Worm (Caenorhabditis elegans) whole organism, L4 larva: Measurements from ENCODE around the gene glb-12.

Source experiments
- D1046.2 ChIP-seq: fragments of 200-800 bp; sonication (Bioruptor generic); IDR thresholded peaks from 2 replicates; pipeline ENCODE4 v1.3.6; 2022; ENCODE audit warnings: missing genetic modification characterization, missing compliant biosample characterization
- F10B5.3 ChIP-seq: sonication (generic microtip); optimal IDR thresholded peaks from 2 replicates; lab custom pipeline; 2016; ENCODE audit warnings: mild to moderate bottlenecking, missing genetic modification characterization, missing compliant biosample characterization
- F44E2.7 ChIP-seq: fragments of 200-800 bp; sonication (Bioruptor generic); IDR thresholded peaks from 2 replicates; pipeline ENCODE4 v2.1.2; 2022; ENCODE audit warnings: missing genetic modification characterization, missing compliant biosample characterization
- F49E8.2 ChIP-seq: sonication (generic microtip); optimal IDR thresholded peaks from 2 replicates; lab custom pipeline; 2016; ENCODE audit warnings: missing compliant biosample characterization, mild to moderate bottlenecking, missing genetic modification characterization, borderline replicate concordance
- T26A8.4 ChIP-seq: fragments of 200-800 bp; sonication (Bioruptor generic); IDR thresholded peaks from 2 replicates; pipeline ENCODE4 v1.3.6; 2022; ENCODE audit warnings: missing genetic modification characterization, missing compliant biosample characterization
- Y48G9A.11 ChIP-seq: fragments of 200-800 bp; sonication (Bioruptor generic); IDR thresholded peaks from 2 replicates; pipeline ENCODE4 v1.3.6; 2022; ENCODE audit warnings: missing genetic modification reagents, missing genetic modification characterization, missing compliant biosample characterization
- Y5F2A.4 ChIP-seq: fragments of 200-800 bp; sonication (Bioruptor generic); optimal IDR thresholded peaks from 2 replicates; lab custom pipeline; 2018; ENCODE audit warnings: mild to moderate bottlenecking, missing genetic modification characterization, missing compliant biosample characterization
- ZK546.5 ChIP-seq, 2 experiments: sonication (generic microtip); optimal IDR thresholded peaks; 2 replicates each; lab custom pipeline; 2017; ENCODE audit warnings: missing biosample characterization in 2 of 2, missing genetic modification characterization in 2 of 2
- aly-2 ChIP-seq: sonication (generic microtip); optimal IDR thresholded peaks from 2 replicates; lab custom pipeline; 2018; ENCODE audit warnings: missing biosample characterization, missing genetic modification characterization
- ama-1 ChIP-seq: fragments of 150-350 bp; optimal IDR thresholded peaks from 2 replicates; lab custom pipeline; 2014; ENCODE audit warnings: inconsistent platforms, mixed read lengths
- arid-1 ChIP-seq: fragments of 200-800 bp; sonication (Bioruptor generic); conservative IDR thresholded peaks from 2 replicates; pipeline ENCODE4 v1.3.6; 2022; ENCODE audit warnings: missing genetic modification reagents, missing genetic modification characterization, missing compliant biosample characterization
- ceh-32 ChIP-seq: sonication (generic microtip); optimal IDR thresholded peaks from 2 replicates; lab custom pipeline; 2016; ENCODE audit warnings: mild to moderate bottlenecking, missing genetic modification characterization, missing compliant biosample characterization; ENCODE audit not compliant: poor library complexity
- ceh-44 ChIP-seq: fragments of 200-800 bp; sonication (Bioruptor generic); IDR thresholded peaks from 2 replicates; pipeline ENCODE4 v1.3.6; 2022; ENCODE audit warnings: missing genetic modification reagents, missing genetic modification characterization, missing compliant biosample characterization
- ceh-62 ChIP-seq: sonication (generic microtip); optimal IDR thresholded peaks from 2 replicates; lab custom pipeline; 2017; ENCODE audit warnings: missing biosample characterization, missing genetic modification characterization
- ctbp-1 ChIP-seq: fragments of 200-800 bp; sonication (Bioruptor generic); IDR thresholded peaks from 2 replicates; pipeline ENCODE4 v1.3.6; 2022; ENCODE audit warnings: missing genetic modification reagents, missing genetic modification characterization, missing compliant biosample characterization
- daf-19 ChIP-seq: fragments of 200-800 bp; sonication (Bioruptor generic); conservative IDR thresholded peaks from 2 replicates; pipeline ENCODE4 v1.3.6; 2022; ENCODE audit warnings: missing genetic modification characterization, missing compliant biosample characterization
- dmd-6 ChIP-seq: fragments of 200-800 bp; sonication (Bioruptor generic); IDR thresholded peaks from 2 replicates; pipeline ENCODE4 v1.3.6; 2022; ENCODE audit warnings: missing genetic modification reagents, missing genetic modification characterization, missing compliant biosample characterization
- dmd-8 ChIP-seq: fragments of 200-800 bp; sonication (Bioruptor generic); IDR thresholded peaks from 2 replicates; pipeline ENCODE4 v1.3.6; 2022; ENCODE audit warnings: missing genetic modification characterization, missing compliant biosample characterization
- egl-43 ChIP-seq: fragments of 200-800 bp; sonication (Bioruptor generic); IDR thresholded peaks from 2 replicates; pipeline ENCODE4 v1.3.6; 2022; ENCODE audit warnings: missing genetic modification reagents, missing genetic modification characterization, missing compliant biosample characterization
- fos-1 ChIP-seq: fragments of 150-350 bp; optimal IDR thresholded peaks from 2 replicates; lab custom pipeline; 2014; ENCODE audit warnings: missing biosample characterization, missing genetic modification characterization
- gei-8 ChIP-seq: fragments of 200-800 bp; sonication (Bioruptor generic); optimal IDR thresholded peaks from 2 replicates; lab custom pipeline; 2018; ENCODE audit warnings: mild to moderate bottlenecking, missing genetic modification characterization, missing compliant biosample characterization
- hif-1 ChIP-seq, 2 experiments: sonication (generic microtip); optimal IDR thresholded peaks; 2 replicates each; lab custom pipeline; 2016 to 2017; ENCODE audit warnings: missing compliant biosample characterization in 2 of 2, missing genetic modification characterization in 2 of 2, missing genetic modification reagents in 2 of 2, missing genotype in 2 of 2, mild to moderate bottlenecking in 1 of 2
- hlh-30 ChIP-seq: sonication (generic microtip); optimal IDR thresholded peaks from 2 replicates; lab custom pipeline; 2017; ENCODE audit warnings: antibody characterized with exemption, mild to moderate bottlenecking, missing genetic modification characterization, missing compliant biosample characterization; ENCODE audit not compliant: insufficient read depth
- lin-13 ChIP-seq: fragments of 150-350 bp; optimal IDR thresholded peaks from 2 replicates; lab custom pipeline; 2014; ENCODE audit warnings: missing biosample characterization, missing genetic modification reagents, missing genetic modification characterization
- lin-15B ChIP-seq: fragments of 150-350 bp; sonication (generic microtip); optimal IDR thresholded peaks from 3 replicates; lab custom pipeline; 2014; ENCODE audit warnings: missing biosample characterization, missing genetic modification characterization
- lir-3 ChIP-seq: sonication (generic microtip); optimal IDR thresholded peaks from 2 replicates; lab custom pipeline; 2016; ENCODE audit warnings: mild to moderate bottlenecking, missing genetic modification characterization, missing compliant biosample characterization
- madf-5 ChIP-seq, 2 experiments: fragments of 200-800 bp; sonication (Bioruptor generic); IDR thresholded peaks; 2 replicates each; pipeline ENCODE4 v1.3.6; 2022; ENCODE audit warnings: missing compliant biosample characterization in 2 of 2, missing genetic modification characterization in 2 of 2
- madf-9 ChIP-seq: fragments of 200-800 bp; sonication (Bioruptor generic); conservative IDR thresholded peaks from 2 replicates; pipeline ENCODE4 v1.3.6; 2022; ENCODE audit warnings: missing genetic modification reagents, missing genetic modification characterization, missing compliant biosample characterization
- mdl-1 ChIP-seq, 2 experiments: fragments of 150-350 bp in 1 of 2; sonication (generic microtip) in 1 of 2; optimal IDR thresholded peaks; 2 replicates each; lab custom pipeline; 2014 to 2017; ENCODE audit warnings: missing biosample characterization in 2 of 2, missing genetic modification characterization in 2 of 2
- mep-1 ChIP-seq: fragments of 150-350 bp; sonication (generic microtip); optimal IDR thresholded peaks from 3 replicates; lab custom pipeline; 2014; ENCODE audit warnings: missing biosample characterization, missing genetic modification characterization
- mxl-2 ChIP-seq: fragments of 200-800 bp; sonication (Bioruptor generic); conservative IDR thresholded peaks from 2 replicates; pipeline ENCODE4 v1.3.6; 2022; ENCODE audit warnings: missing genetic modification reagents, missing genetic modification characterization, missing compliant biosample characterization
- mxl-3 ChIP-seq: fragments of 200-800 bp; sonication (Bioruptor generic); optimal IDR thresholded peaks from 2 replicates; lab custom pipeline; 2018; ENCODE audit warnings: mild to moderate bottlenecking, missing genetic modification characterization, missing compliant biosample characterization
- nhr-237 ChIP-seq: sonication (generic microtip); optimal IDR thresholded peaks from 2 replicates; lab custom pipeline; 2017; ENCODE audit warnings: missing biosample characterization, missing genetic modification characterization
- nhr-25 ChIP-seq: sonication (generic microtip); optimal IDR thresholded peaks from 2 replicates; lab custom pipeline; 2017; ENCODE audit warnings: missing genetic modification characterization, mild to moderate bottlenecking, missing compliant biosample characterization, antibody characterized with exemption, moderate library complexity, borderline replicate concordance; ENCODE audit not compliant: insufficient read depth
- nhr-42 ChIP-seq: fragments of 200-800 bp; sonication (Bioruptor generic); IDR thresholded peaks from 2 replicates; pipeline ENCODE4 v1.3.6; 2022; ENCODE audit warnings: missing genetic modification characterization, missing compliant biosample characterization
- nhr-48 ChIP-seq: sonication (generic microtip); optimal IDR thresholded peaks from 2 replicates; lab custom pipeline; 2016; ENCODE audit warnings: mild to moderate bottlenecking, missing genetic modification characterization, missing compliant biosample characterization
- nhr-76 ChIP-seq: fragments of 150-350 bp; optimal IDR thresholded peaks from 2 replicates; lab custom pipeline; 2014; ENCODE audit warnings: missing biosample characterization, missing genetic modification characterization
- nhr-77 ChIP-seq: fragments of 150-350 bp; optimal IDR thresholded peaks from 2 replicates; lab custom pipeline; 2014; ENCODE audit warnings: missing biosample characterization, missing genetic modification characterization
- rbr-2 ChIP-seq: sonication (generic microtip); optimal IDR thresholded peaks from 2 replicates; lab custom pipeline; 2016; ENCODE audit warnings: missing genotype, missing genetic modification characterization, missing compliant biosample characterization
- set-16 ChIP-seq: fragments of 200-800 bp; sonication (Bioruptor generic); IDR thresholded peaks from 2 replicates; pipeline ENCODE4 v1.3.6; 2022; ENCODE audit warnings: missing genetic modification reagents, missing genetic modification characterization, missing compliant biosample characterization
- snpc-1.2 ChIP-seq: fragments of 200-800 bp; sonication (Bioruptor generic); IDR thresholded peaks from 2 replicates; pipeline ENCODE4 v1.3.6; 2022; ENCODE audit warnings: missing genetic modification reagents, missing genetic modification characterization, missing compliant biosample characterization
- snpc-4 ChIP-seq: fragments of 150-350 bp; optimal IDR thresholded peaks from 2 replicates; lab custom pipeline; 2014; ENCODE audit warnings: missing biosample characterization, missing genetic modification characterization
- spr-3 ChIP-seq: fragments of 200-800 bp; sonication (Bioruptor generic); optimal IDR thresholded peaks from 2 replicates; lab custom pipeline; 2018; ENCODE audit warnings: mild to moderate bottlenecking, missing genetic modification characterization, missing compliant biosample characterization
- unc-130 ChIP-seq: sonication (generic microtip); optimal IDR thresholded peaks from 2 replicates; lab custom pipeline; 2016; ENCODE audit warnings: missing genetic modification reagents, missing genetic modification characterization, missing compliant biosample characterization
- unc-62 ChIP-seq, 3 experiments: fragments of 150-350 bp in 1 of 3; sonication (generic microtip); optimal IDR thresholded peaks in 2 of 3; peaks in 1 of 3; 1 replicate in 1 of 3; 2 replicates in 2 of 3; lab custom pipeline; 2014 to 2017; ENCODE audit warnings: missing biosample characterization in 3 of 3, missing genetic modification characterization in 3 of 3, missing genetic modification reagents in 3 of 3, missing genotype in 1 of 3
- zfp-3 ChIP-seq: fragments of 200-800 bp; sonication (Bioruptor generic); conservative IDR thresholded peaks from 2 replicates; pipeline ENCODE4 v1.3.6; 2022; ENCODE audit warnings: missing genetic modification reagents, missing genetic modification characterization, missing compliant biosample characterization
- zip-2 ChIP-seq: fragments of 150-350 bp; optimal IDR thresholded peaks from 2 replicates; lab custom pipeline; 2014; ENCODE audit warnings: missing biosample characterization, missing genetic modification characterization
- ztf-7 ChIP-seq: fragments of 150-350 bp; optimal IDR thresholded peaks from 2 replicates; lab custom pipeline; 2014; ENCODE audit warnings: missing biosample characterization, missing genetic modification characterization

glb-12 gene

ce11 chrII:10705347-10705996 lies 26.0 kb downstream of the glb-12 start (continued):
- peak; percentile 57; the same call in 1 of the 2 replicates for TF ChIP-seq madf-9 (GFP tag; lab: Robert Waterston, UW)
- TF ChIP-seq zip-2: no peak
- TF ChIP-seq snpc-4: no peak
- no peak for TF ChIP-seq ceh-62 (tag; lab: Kevin White, UChicago)
- peak; percentile 13; the same call in 1 of the 2 replicates for TF ChIP-seq ceh-44 (GFP tag; lab: Robert Waterston, UW)
- no peak for TF ChIP-seq aly-2 (tag; lab: Kevin White, UChicago)
- TF ChIP-seq nhr-76 (tag; lab: Kevin White, UChicago): no peak
- TF ChIP-seq nhr-77 (tag; lab: Kevin White, UChicago): no peak
- no peak for TF ChIP-seq nhr-237
- no peak for TF ChIP-seq ceh-32 (tag; lab: Kevin White, UChicago)
- TF ChIP-seq T26A8.4 (GFP tag; lab: Robert Waterston, UW): no peak
- no peak for TF ChIP-seq mdl-1 (tag; optimal IDR thresholded peaks at IDR 0.05; lab: Kevin White, UChicago)
- no peak for TF ChIP-seq ama-1 (lab: Kevin White, UChicago)
- TF ChIP-seq F44E2.7 (GFP tag; lab: Robert Waterston, UW): no peak
- peak; percentile 65 for TF ChIP-seq nhr-25
- no peak for TF ChIP-seq unc-130 (GFP tag; lab: Kevin White, UChicago)
- TF ChIP-seq Y48G9A.11 (GFP tag; lab: Robert Waterston, UW): no peak
- no peak for TF ChIP-seq zfp-3 (GFP tag; lab: Robert Waterston, UW)
- TF ChIP-seq nhr-48: no peak
- TF ChIP-seq spr-3 (GFP tag; lab: Kevin White, UChicago): no peak
- TF ChIP-seq hlh-30 (tag; lab: Kevin White, UChicago): no peak
- no peak for TF ChIP-seq ztf-7 (tag; lab: Kevin White, UChicago)
- no peak for TF ChIP-seq snpc-1.2 (GFP tag; lab: Robert Waterston, UW)
- no peak for TF ChIP-seq dmd-6 (GFP tag; lab: Robert Waterston, UW)
- no peak for TF ChIP-seq lir-3
- TF ChIP-seq hif-1 (tag; optimal IDR thresholded peaks at IDR 0.05; lab: Kevin White, UChicago): no peak
- TF ChIP-seq fos-1 (tag; lab: Kevin White, UChicago): no peak

ce11 chrII:10704575-10705170 lies 26.8 kb downstream of the glb-12 start, which contains the start of gene col-39:
col-39 (plus strand) TSS chrII:10704916.
- peak in 1 of 2 experiments; percentile 95; a peak in 2 of 4 replicates for TF ChIP-seq madf-5 (GFP tag; IDR thresholded peaks at IDR 0.05; lab: Robert Waterston, UW)
- TF ChIP-seq ctbp-1 (GFP tag; lab: Robert Waterston, UW): no peak
- no peak for TF ChIP-seq nhr-42 (GFP tag; lab: Robert Waterston, UW)
- no peak for TF ChIP-seq rbr-2 (tag; lab: Kevin White, UChicago)
- no peak for TF ChIP-seq dmd-8 (GFP tag; lab: Robert Waterston, UW)
- no peak for TF ChIP-seq gei-8 (GFP tag; lab: Kevin White, UChicago)
- TF ChIP-seq ama-1 (lab: Kevin White, UChicago): peak; percentile 32
- TF ChIP-seq nhr-25: peak; percentile 34
- TF ChIP-seq F10B5.3 (tag; lab: Kevin White, UChicago): no peak
- no peak for TF ChIP-seq mxl-3 (GFP tag; lab: Kevin White, UChicago)
- no peak for TF ChIP-seq lin-15B (tag; lab: Kevin White, UChicago)
- TF ChIP-seq set-16 (GFP tag; lab: Robert Waterston, UW): no peak
- TF ChIP-seq egl-43 (GFP tag; lab: Robert Waterston, UW): no peak
- no peak for TF ChIP-seq nhr-77 (tag; lab: Kevin White, UChicago)
- TF ChIP-seq mxl-2: no peak
- no peak for TF ChIP-seq daf-19
- no peak for TF ChIP-seq ZK546.5 (tag; optimal IDR thresholded peaks at IDR 0.05; lab: Kevin White, UChicago)
- no peak for TF ChIP-seq lin-13 (GFP tag; lab: Kevin White, UChicago)
- no peak for TF ChIP-seq D1046.2 (GFP tag; lab: Robert Waterston, UW)
- TF ChIP-seq hlh-30 (tag; lab: Kevin White, UChicago): peak; percentile 17
- TF ChIP-seq arid-1 (GFP tag; lab: Robert Waterston, UW): no peak
- TF ChIP-seq aly-2 (tag; lab: Kevin White, UChicago): no peak
- TF ChIP-seq F49E8.2 (tag; lab: Kevin White, UChicago): no peak
- TF ChIP-seq mep-1 (tag; lab: Kevin White, UChicago): no peak
- no peak for TF ChIP-seq Y5F2A.4 (GFP tag; lab: Kevin White, UChicago)
- peak in 1 of 2 experiments; percentile 88 for TF ChIP-seq unc-62 (GFP tag; optimal IDR thresholded peaks at IDR 0.05 in 1 of 2; lab: Kevin White, UChicago)
- TF ChIP-seq unc-62 (tag; optimal IDR thresholded peaks at IDR 0.05; lab: Kevin White, UChicago): no peak
